Worm (Caenorhabditis elegans): ENCODE results near the gene ppm-1.A.

Gene ppm-1.A

ce11 chrV:10556362-10556761 is 20.2 kb upstream of the ppm-1.A start:
- no peak for TF ChIP-seq unc-62 (GFP tag; optimal IDR thresholded peaks at IDR 0.05)

DNA sequence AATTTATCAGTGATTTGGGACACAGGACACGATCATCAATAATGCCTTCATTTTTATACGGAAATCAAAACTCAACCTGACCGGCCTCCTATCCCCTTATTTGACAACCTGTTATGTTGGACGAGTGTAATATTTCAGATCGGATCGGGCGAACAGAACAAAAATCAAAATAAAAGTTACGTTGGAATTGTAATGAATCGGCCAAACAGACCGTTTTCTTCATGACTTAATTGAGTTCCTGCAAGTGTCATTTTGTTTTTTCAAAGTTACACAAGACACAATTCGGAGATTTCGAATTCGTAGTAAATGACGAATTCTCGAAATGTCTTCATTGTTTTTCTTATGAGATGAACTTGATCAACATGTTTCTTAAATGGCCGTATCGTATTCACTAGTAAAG is 19.1 kb upstream of the ppm-1.A start, which contains the start of gene F32G8.3:
Gene F32G8.3 (minus strand): TSS at position 101 of the 400 bp plus-strand sequence.
- TF ChIP-seq unc-62 (GFP tag; optimal IDR thresholded peaks at IDR 0.05), result no peak

DNA sequence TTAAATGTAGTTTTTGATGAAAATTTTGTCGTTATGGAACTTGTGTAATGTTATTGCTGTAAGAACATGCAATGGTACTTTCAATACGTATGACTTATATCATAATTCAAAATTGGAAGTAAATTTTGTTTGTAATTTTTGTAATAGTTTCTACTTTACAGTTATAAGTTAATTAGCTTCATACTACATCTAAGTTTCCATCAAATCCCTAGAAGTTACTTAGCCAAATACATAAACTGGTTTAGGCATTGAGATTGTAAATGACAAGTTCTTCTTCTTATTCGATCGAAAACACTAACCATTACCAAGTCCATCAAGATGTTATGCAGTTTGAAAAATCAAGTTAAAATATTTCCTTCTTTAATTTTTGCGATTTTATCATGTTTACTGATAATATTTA is 13.5 kb upstream of the ppm-1.A start, which contains the start of gene F32G8.2:
Gene F32G8.2 (plus strand): TSS at position 301 of the 400 bp plus-strand sequence.
- no peak for TF ChIP-seq unc-62 (GFP tag; optimal IDR thresholded peaks at IDR 0.05)

DNA sequence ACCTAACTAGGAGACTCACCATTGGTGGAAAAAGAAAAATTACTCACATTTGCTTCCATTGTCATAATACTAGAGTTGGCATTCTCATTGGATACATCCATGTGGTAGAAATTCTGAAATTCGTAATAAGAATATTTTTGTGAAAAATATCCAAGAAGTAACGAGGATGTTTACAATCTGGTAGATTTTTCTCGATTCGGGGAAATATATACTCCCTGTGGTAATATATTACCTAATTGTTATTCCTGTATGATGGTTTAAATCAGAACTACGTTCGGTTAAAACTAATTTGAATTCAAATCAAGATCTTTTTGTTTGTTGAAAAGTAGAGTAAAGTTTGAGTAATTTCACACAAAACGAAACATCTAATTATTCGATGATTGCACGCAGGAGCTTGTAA is 12.8 kb upstream of the ppm-1.A start, which contains the start of gene srd-34:
Gene srd-34 (minus strand): TSS at position 101 of the 400 bp plus-strand sequence.
- no peak for TF ChIP-seq unc-62 (GFP tag; optimal IDR thresholded peaks at IDR 0.05)

DNA sequence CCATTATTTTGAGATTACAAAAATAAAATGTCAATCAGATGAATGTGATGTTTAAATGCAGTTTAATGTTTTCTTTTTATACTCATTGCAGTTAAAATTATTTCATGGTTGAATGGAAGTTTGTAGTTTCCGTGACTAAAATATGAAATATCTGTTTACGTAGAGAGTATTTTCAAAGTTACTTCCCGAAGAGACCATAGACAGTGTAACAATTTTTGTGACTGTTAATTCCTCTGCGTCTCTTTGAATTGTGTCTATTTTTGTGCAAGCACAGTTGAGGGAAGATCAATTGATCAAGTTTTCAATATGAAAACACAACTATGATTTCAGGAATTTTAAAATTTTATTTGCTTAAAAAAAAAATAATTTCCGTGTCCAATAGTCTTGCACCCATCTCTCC is 10.6 kb upstream of the ppm-1.A start, which contains the start of gene F25D1.5:
Gene F25D1.5 (minus strand): TSS at position 35 of the 400 bp plus-strand sequence.
- no peak for TF ChIP-seq unc-62 (GFP tag; optimal IDR thresholded peaks at IDR 0.05)

ce11 chrV:10540024-10540423 is 3.8 kb upstream of the ppm-1.A start, which contains the start of gene degt-1:
TSS of gene degt-1 (plus strand) at chrV:10540324.
- no peak for TF ChIP-seq unc-62 (GFP tag; optimal IDR thresholded peaks at IDR 0.05)

DNA sequence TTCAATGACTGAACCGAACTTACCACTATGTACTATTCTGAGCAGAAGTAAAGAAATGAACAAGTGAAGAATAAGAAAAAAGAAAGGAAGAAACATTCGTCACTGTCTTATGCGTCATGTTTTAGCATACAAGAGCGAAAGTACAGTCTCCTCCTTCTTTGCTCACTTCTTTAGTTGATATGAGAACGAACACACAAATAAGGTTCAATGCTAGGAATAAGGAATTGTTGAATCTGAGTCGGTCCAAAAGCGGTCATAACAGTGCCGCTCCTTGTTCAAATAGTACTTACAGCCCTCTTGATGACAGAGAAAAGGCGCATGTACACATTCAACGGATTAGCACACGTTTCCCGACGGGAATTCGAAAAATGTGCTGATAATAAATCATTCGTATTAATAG is 2.9 kb upstream of the ppm-1.A start, which contains the start of gene F25D1.8:
Gene F25D1.8 (plus strand): TSS at position 301 of the 400 bp plus-strand sequence.
- TF ChIP-seq unc-62 (GFP tag; optimal IDR thresholded peaks at IDR 0.05), result no peak

ce11 chrV:10536808-10537207 is 620 bp upstream of the ppm-1.A start:
- no peak for TF ChIP-seq unc-62 (GFP tag; optimal IDR thresholded peaks at IDR 0.05)

DNA sequence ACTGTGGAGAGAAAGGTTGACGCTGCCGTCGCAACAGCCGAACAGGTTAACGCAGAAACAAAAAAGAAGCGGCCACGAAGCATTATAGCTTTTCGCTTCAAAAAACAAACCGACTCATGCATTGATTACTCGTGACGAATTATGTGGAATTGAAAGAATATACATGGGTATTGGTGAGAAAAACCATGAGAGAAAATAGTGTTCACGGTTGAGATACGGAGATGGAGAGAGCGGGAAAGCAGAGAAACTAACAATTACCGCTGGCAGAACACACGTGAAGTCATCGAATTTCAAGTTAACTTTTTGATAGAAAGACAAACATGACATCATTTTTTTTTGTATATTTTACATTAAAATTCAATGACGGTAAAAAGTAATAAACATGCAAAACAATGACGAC is 863 bp downstream of the ppm-1.A start:
- TF ChIP-seq unc-62 (GFP tag; optimal IDR thresholded peaks at IDR 0.05), result no peak

DNA sequence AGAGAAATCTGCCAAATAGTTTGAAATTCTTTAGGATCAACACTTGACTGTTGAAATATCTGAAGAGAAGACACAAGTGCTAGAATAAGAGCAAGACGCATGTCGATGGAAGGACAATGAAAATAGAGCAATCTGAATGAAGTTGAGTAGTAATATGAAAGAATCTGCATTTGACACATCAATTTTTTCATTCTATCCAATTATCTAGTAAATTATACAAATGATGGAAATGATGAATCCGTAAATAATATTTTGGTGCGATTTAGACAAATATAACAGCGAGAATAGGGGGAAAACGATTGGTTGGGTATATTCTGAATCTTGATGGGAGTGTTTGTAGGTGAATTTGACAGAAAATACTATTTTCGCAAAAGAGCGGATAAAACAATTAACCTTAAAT is 3.5 kb downstream of the ppm-1.A start, which contains the start of gene txt-10:
Gene txt-10 (minus strand): TSS at position 101 of the 400 bp plus-strand sequence.
- no peak for TF ChIP-seq unc-62 (GFP tag; optimal IDR thresholded peaks at IDR 0.05)

ce11 chrV:10529600-10529999 is 6.6 kb downstream of the ppm-1.A start:
- no peak for TF ChIP-seq unc-62 (GFP tag; optimal IDR thresholded peaks at IDR 0.05)

ce11 chrV:10528500-10528899 is 7.7 kb downstream of the ppm-1.A start, which contains the start of gene F25D1.3:
TSS of gene F25D1.3 (plus strand) at chrV:10528724.
- TF ChIP-seq unc-62 (GFP tag; optimal IDR thresholded peaks at IDR 0.05), result no peak

DNA sequence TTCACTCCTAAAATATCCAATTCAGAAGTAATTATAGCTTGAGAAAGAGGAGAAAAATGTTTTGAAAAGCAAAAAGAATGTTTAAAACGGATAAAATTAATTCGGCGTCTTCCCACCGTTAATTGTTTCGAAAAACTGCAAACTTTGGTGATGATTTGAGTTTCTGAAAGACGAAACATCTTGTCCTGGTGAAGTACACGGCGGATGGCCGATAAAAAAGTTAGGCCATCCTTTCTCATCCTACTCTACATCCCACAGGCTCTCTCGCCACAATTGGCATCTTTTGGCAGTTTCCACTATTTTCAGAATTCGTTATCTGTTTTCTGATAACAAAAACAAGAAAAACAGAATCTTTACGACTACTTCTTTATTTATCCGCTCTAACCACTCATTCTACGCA is 10.3 kb downstream of the ppm-1.A start, which contains the start of the genes C35A5.8 and hda-11:
Gene C35A5.8 (minus strand): TSS at position 7 of the 400 bp plus-strand sequence.
Gene hda-11 (plus strand): TSS at position 283 of the 400 bp plus-strand sequence.
- TF ChIP-seq unc-62 (GFP tag; optimal IDR thresholded peaks at IDR 0.05), result no peak

ce11 chrV:10516702-10517101 is 19.5 kb downstream of the ppm-1.A start:
- TF ChIP-seq unc-62 (GFP tag; optimal IDR thresholded peaks at IDR 0.05), result no peak

DNA sequence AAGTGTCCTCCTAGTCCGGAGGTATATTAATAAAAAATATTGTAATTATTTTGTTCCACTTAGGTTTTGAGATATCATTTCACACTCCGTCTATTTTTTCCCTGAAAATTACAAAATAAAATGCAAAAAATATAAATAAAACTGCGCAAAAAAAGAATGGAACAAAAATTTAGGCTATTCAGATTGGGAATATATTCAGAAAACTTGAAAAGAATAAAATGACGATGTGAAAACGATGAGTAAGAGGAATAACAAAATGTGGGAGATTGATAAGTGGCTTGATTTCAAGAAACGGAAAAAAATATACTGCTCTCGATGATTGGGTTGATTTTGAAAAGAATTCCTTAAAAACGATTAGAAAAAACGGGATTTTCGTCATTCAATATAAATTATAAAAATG is 21.9 kb downstream of the ppm-1.A start, which contains the start of gene dmsr-8:
Gene dmsr-8 (minus strand): TSS at position 101 of the 400 bp plus-strand sequence.
- no peak for TF ChIP-seq unc-62 (GFP tag; optimal IDR thresholded peaks at IDR 0.05)

DNA sequence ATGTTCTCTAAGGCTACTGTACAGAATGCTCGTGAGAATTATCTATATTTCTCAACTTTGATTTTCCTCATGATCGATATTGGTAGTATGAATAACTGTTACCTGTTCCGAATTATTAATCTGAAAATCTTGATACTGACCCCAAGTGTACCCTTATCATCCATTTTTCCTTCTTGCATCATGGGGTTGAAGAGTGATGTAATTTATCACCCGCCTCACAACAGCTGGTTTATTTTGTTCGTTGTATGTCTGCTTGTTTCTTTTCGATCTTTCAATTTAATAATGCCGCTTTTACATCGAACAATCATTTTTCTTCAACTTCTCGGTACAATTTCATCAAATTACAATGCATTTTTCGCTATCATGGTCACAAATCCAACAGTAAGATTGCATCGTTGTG is 27.3 kb downstream of the ppm-1.A start, which contains the start of gene C35A5.6:
Gene C35A5.6 (plus strand): TSS at position 283 of the 400 bp plus-strand sequence.
- no peak for TF ChIP-seq unc-62 (GFP tag; optimal IDR thresholded peaks at IDR 0.05)

DNA sequence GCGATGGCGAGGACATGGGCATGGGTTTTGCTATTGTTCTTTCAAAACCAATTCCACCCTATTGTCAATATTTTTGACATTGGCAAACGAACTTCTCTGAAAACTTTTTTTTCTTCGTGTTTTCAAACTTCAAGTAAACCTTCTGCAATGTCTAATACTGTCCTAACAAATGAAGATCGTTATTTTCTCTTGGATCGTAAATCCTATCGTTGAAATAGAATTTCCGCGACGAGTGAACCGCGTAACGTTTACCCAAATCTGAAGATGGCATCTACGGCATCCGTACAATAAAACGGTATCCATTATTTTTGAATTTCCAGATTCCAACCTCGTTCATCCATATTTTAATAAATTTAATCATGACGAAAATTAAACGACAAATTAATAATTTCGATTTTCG is 30.6 kb downstream of the ppm-1.A start, which contains the start of gene C35A5.5:
Gene C35A5.5 (plus strand): TSS at position 301 of the 400 bp plus-strand sequence.
- TF ChIP-seq unc-62 (GFP tag; optimal IDR thresholded peaks at IDR 0.05), result no peak
